In the genomic region with DNA sequence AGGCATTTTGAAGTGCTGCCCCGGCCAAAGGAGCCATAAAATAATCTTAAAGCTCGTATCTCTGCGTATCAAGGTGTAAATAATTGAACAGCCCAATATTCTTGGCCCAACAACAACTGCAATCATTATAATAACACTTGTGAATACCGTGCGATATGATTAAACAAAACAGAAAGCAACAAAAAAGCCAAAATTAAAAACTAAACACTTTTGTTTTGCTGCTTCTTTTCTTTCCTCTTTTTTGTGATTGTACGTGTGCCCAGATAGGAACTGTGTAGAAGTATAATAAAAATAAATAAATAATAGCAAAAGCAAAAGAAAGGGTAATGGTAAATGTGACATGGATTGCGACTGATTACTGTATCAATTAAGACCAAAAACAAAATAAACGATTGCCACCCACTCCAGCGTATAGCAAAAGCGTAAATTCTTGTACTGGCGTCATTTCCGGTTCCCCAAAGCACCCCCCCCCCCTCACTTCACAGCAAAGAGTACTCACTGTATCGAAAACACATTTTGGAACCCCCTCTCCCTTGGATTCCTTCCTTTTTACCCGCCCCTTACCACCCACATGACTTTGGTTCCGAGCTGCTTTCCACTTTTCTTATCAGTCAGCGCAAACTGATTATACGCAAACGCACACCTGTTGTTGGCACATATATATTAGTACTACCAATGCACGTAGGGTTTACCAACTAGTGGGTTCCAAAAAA, we compare ENCODE assay signal across 2 fruit fly cellular contexts.
TF ChIP-seq lines count a peak whose summit lies in the region.

No protein-coding gene starts in this region.

TF ChIP-seq in whole organism, embryonic, 481 proteins besides CTCF, POLR2A, EP300 and RAD21 (continued from another document and continues in another):
- TF ChIP-seq CG11247 (GFP tag; IDR thresholded peaks at IDR 0.05; lab: Robert Waterston, UW): no peak
- peak; percentile 99 for TF ChIP-seq aop (GFP tag; IDR thresholded peaks at IDR 0.05; lab: Robert Waterston, UW)
- no peak for TF ChIP-seq CG31441 (GFP tag; IDR thresholded peaks at IDR 0.05; lab: Robert Waterston, UW)
- TF ChIP-seq pho (GFP tag; optimal IDR thresholded peaks at IDR 0.05; lab: Kevin White, UChicago): no peak
- peak; percentile 50 for TF ChIP-seq CG12769 (tag; optimal IDR thresholded peaks at IDR 0.05; lab: Kevin White, UChicago)
- no peak for TF ChIP-seq bowl (GFP tag; IDR thresholded peaks at IDR 0.05; lab: Robert Waterston, UW)
- no peak for TF ChIP-seq Fer3 (tag; optimal IDR thresholded peaks at IDR 0.05; lab: Kevin White, UChicago)
- peak; percentile 27 for TF ChIP-seq CG10147 (GFP tag; optimal IDR thresholded peaks at IDR 0.05; lab: Kevin White, UChicago)
- no peak for TF ChIP-seq H15 (GFP tag; IDR thresholded peaks at IDR 0.05; lab: Robert Waterston, UW)
- peak; percentile 73 for TF ChIP-seq Nf-YB (GFP tag; optimal IDR thresholded peaks at IDR 0.05; lab: Kevin White, UChicago)
- peak; percentile 56 for TF ChIP-seq caup (GFP tag; optimal IDR thresholded peaks at IDR 0.05; lab: Kevin White, UChicago; ENCODE audit: severe bottlenecking)
- no peak for TF ChIP-seq Ets65A (GFP tag; lab: Kevin White, UChicago)
- TF ChIP-seq toy (GFP tag; IDR thresholded peaks at IDR 0.05; lab: Robert Waterston, UW): no peak
- no peak for TF ChIP-seq Pdp1 (GFP tag; optimal IDR thresholded peaks at IDR 0.05; lab: Kevin White, UChicago)
- TF ChIP-seq ac (GFP tag; optimal IDR thresholded peaks at IDR 0.05; lab: Kevin White, UChicago): no peak
- TF ChIP-seq HmgZ (tag; optimal IDR thresholded peaks at IDR 0.05; lab: Kevin White, UChicago): peak; percentile 29
- no peak for TF ChIP-seq ham (GFP tag; IDR thresholded peaks at IDR 0.05; lab: Robert Waterston, UW)
- TF ChIP-seq Hr78 (GFP tag; optimal IDR thresholded peaks at IDR 0.05; lab: Kevin White, UChicago): no peak
- TF ChIP-seq CG11085 (GFP tag; IDR thresholded peaks at IDR 0.05; lab: Robert Waterston, UW): no peak
- TF ChIP-seq Fer1 (GFP tag; optimal IDR thresholded peaks at IDR 0.05; lab: Kevin White, UChicago): peak; percentile 35
- no peak for TF ChIP-seq Hmx (GFP tag; optimal IDR thresholded peaks at IDR 0.05; lab: Kevin White, UChicago)
- TF ChIP-seq Camta (GFP tag; optimal IDR thresholded peaks at IDR 0.05; lab: Kevin White, UChicago): no peak
- TF ChIP-seq GATAe (GFP tag; conservative IDR thresholded peaks at IDR 0.05; lab: Robert Waterston, UW): peak; percentile 77
- TF ChIP-seq odd (GFP tag; optimal IDR thresholded peaks at IDR 0.05; lab: Kevin White, UChicago): no peak
- no peak for TF ChIP-seq sima (GFP tag; optimal IDR thresholded peaks at IDR 0.05; lab: Kevin White, UChicago)
- peak; percentile 49 for TF ChIP-seq Nf-YC (tag; optimal IDR thresholded peaks at IDR 0.05; lab: Kevin White, UChicago)
- TF ChIP-seq CG8290 (GFP tag; optimal IDR thresholded peaks at IDR 0.05; lab: Kevin White, UChicago): no peak
- peak in 1 of 2 experiments; percentile 5 for TF ChIP-seq CG8290 (tag; optimal IDR thresholded peaks at IDR 0.05; lab: Kevin White, UChicago)
- TF ChIP-seq CG4617 (GFP tag; optimal IDR thresholded peaks at IDR 0.05; lab: Kevin White, UChicago; ENCODE audit: borderline replicate concordance): no peak
- peak; percentile 95 for TF ChIP-seq crol (GFP tag; IDR thresholded peaks at IDR 0.05; lab: Robert Waterston, UW)
- TF ChIP-seq Hmr (GFP tag; optimal IDR thresholded peaks at IDR 0.05; lab: Kevin White, UChicago): peak; percentile 43
- TF ChIP-seq Taf1 (GFP tag; IDR thresholded peaks at IDR 0.05; lab: Robert Waterston, UW): 0 out of 2 replicates have a peak, but pooled peaks have one; percentile 15
- TF ChIP-seq Nf-YA (GFP tag; IDR thresholded peaks at IDR 0.05; lab: Robert Waterston, UW): no peak
- no peak for TF ChIP-seq hbn (GFP tag; IDR thresholded peaks at IDR 0.05; lab: Robert Waterston, UW; ENCODE audit: partially characterized antibody)
- TF ChIP-seq usp (GFP tag; optimal IDR thresholded peaks at IDR 0.05; lab: Kevin White, UChicago): no peak
- TF ChIP-seq Xbp1 (GFP tag; optimal IDR thresholded peaks at IDR 0.05; lab: Kevin White, UChicago): no peak
- no peak for TF ChIP-seq CG7745 (tag; optimal IDR thresholded peaks at IDR 0.05; lab: Kevin White, UChicago)
- peak; percentile 87 for TF ChIP-seq sug (tag; optimal IDR thresholded peaks at IDR 0.05; lab: Kevin White, UChicago)
- TF ChIP-seq gcm (GFP tag; optimal IDR thresholded peaks at IDR 0.05; lab: Kevin White, UChicago): no peak
- TF ChIP-seq tio (GFP tag; optimal IDR thresholded peaks at IDR 0.05; lab: Kevin White, UChicago): no peak
- peak; percentile 42 for TF ChIP-seq Hand (GFP tag; optimal IDR thresholded peaks at IDR 0.05; lab: Kevin White, UChicago)
- no peak for TF ChIP-seq cas (GFP tag; IDR thresholded peaks at IDR 0.05; lab: Robert Waterston, UW)
- no peak for TF ChIP-seq sqz (GFP tag; optimal IDR thresholded peaks at IDR 0.05; lab: Kevin White, UChicago)
- no peak for TF ChIP-seq CG11560 (tag; IDR thresholded peaks at IDR 0.05; lab: Robert Waterston, UW)
- no peak for TF ChIP-seq Spps (tag; optimal IDR thresholded peaks at IDR 0.05; lab: Kevin White, UChicago)
- no peak for TF ChIP-seq inv (GFP tag; IDR thresholded peaks at IDR 0.05; lab: Robert Waterston, UW; ENCODE audit: partially characterized antibody)
- TF ChIP-seq Neu2 (GFP tag; optimal IDR thresholded peaks at IDR 0.05; lab: Kevin White, UChicago; ENCODE audit: borderline replicate concordance): no peak
- TF ChIP-seq Atf6 (GFP tag; IDR thresholded peaks at IDR 0.05; lab: Robert Waterston, UW): no peak
- no peak for TF ChIP-seq nerfin-1 (tag; optimal IDR thresholded peaks at IDR 0.05; lab: Kevin White, UChicago)
- TF ChIP-seq Eip74EF (GFP tag; optimal IDR thresholded peaks at IDR 0.05; lab: Kevin White, UChicago): peak in 1 of 2 experiments; percentile 54
- TF ChIP-seq psq (GFP tag; optimal IDR thresholded peaks at IDR 0.05; lab: Kevin White, UChicago): no peak
- TF ChIP-seq cwo (GFP tag; optimal IDR thresholded peaks at IDR 0.05; lab: Kevin White, UChicago): peak; percentile 63
- peak; percentile 10 for TF ChIP-seq CoRest (tag; optimal IDR thresholded peaks at IDR 0.05; lab: Kevin White, UChicago)
- TF ChIP-seq corto (GFP tag; optimal IDR thresholded peaks at IDR 0.05; lab: Kevin White, UChicago): peak; percentile 11
- TF ChIP-seq esg (GFP tag; conservative IDR thresholded peaks at IDR 0.05; lab: Robert Waterston, UW): no peak
- TF ChIP-seq dmrt11E (tag; optimal IDR thresholded peaks at IDR 0.05; lab: Kevin White, UChicago): no peak
- TF ChIP-seq CG1647 (GFP tag; optimal IDR thresholded peaks at IDR 0.05; lab: Kevin White, UChicago): no peak
- peak; percentile 25 for TF ChIP-seq ATbp (GFP tag; optimal IDR thresholded peaks at IDR 0.05; lab: Kevin White, UChicago)
- TF ChIP-seq Hey (tag; optimal IDR thresholded peaks at IDR 0.05; lab: Kevin White, UChicago): peak; percentile 23
- TF ChIP-seq dati (GFP tag; IDR thresholded peaks at IDR 0.05; lab: Robert Waterston, UW): no peak
- no peak for TF ChIP-seq CG10462 (GFP tag; optimal IDR thresholded peaks at IDR 0.05; lab: Kevin White, UChicago)
- no peak for TF ChIP-seq maf-S (GFP tag; optimal IDR thresholded peaks at IDR 0.05; lab: Kevin White, UChicago)
- no peak for TF ChIP-seq h (optimal IDR thresholded peaks at IDR 0.05; lab: Kevin White, UChicago)
- TF ChIP-seq D19A (tag; optimal IDR thresholded peaks at IDR 0.05; lab: Kevin White, UChicago): peak; percentile 20

TF ChIP-seq in whole organism, prepupa, 60 proteins besides CTCF, POLR2A, EP300 and RAD21 (continued from another document):
- TF ChIP-seq achi (GFP tag; optimal IDR thresholded peaks at IDR 0.05; lab: Kevin White, UChicago) (no peak), CG3032 (tag; optimal IDR thresholded peaks at IDR 0.05; lab: Kevin White, UChicago) (no peak), salr (GFP tag; optimal IDR thresholded peaks at IDR 0.05; lab: Kevin White, UChicago) (no peak), CG15336 (GFP tag; IDR thresholded peaks at IDR 0.05; lab: Robert Waterston, UW) (no peak), CG11762 (GFP tag; optimal IDR thresholded peaks at IDR 0.05; lab: Kevin White, UChicago; ENCODE audit: insufficient read depth) (no peak), topi (GFP tag; optimal IDR thresholded peaks at IDR 0.05; lab: Kevin White, UChicago) (no peak), fd85E (GFP tag; optimal IDR thresholded peaks at IDR 0.05; lab: Kevin White, UChicago) (no peak), Lpt (GFP tag; optimal IDR thresholded peaks at IDR 0.05; lab: Kevin White, UChicago) (no peak)
